Worm (Caenorhabditis elegans): Measurements from ENCODE around the gene nspc-18.

Gene nspc-18

DNA sequence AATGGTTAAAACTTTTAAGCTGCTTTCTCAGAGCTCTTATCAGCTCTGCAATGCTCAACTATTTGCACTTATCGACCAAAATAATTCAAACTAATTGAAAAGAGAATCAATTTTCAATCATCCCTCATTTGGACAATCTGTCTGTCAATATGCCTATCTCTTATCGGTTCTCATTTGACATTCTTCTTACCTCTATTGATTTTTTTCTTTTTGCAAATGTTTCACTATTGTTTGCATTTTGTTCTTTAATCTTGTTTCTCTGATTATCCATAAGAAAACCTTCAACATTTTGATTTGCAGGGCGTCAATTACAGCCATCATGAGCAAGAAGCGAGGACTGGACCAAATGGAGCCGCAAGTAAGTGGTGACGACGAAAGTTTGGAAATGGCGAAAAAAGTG, 10.9 kb downstream of the nspc-18 start, which contains the start of gene D1025.10:
D1025.10 (plus strand) TSS at position 301 of the 400 bp plus-strand sequence.
- no peak for TF ChIP-seq unc-62 (GFP tag; optimal IDR thresholded peaks at IDR 0.05)

ce11 chrX:14515028-14515427, 12.4 kb downstream of the nspc-18 start, which contains the start of gene gcsh-1:
Gene gcsh-1, minus strand, starts transcription at chrX:14515073.
- TF ChIP-seq unc-62 (GFP tag; optimal IDR thresholded peaks at IDR 0.05), result no peak

ce11 chrX:14513462-14513861, 14.0 kb downstream of the nspc-18 start:
- no peak for TF ChIP-seq unc-62 (GFP tag; optimal IDR thresholded peaks at IDR 0.05)

ce11 chrX:14512817-14513216, 14.6 kb downstream of the nspc-18 start, which contains the start of gene fbxa-141:
Gene fbxa-141, minus strand, starts transcription at chrX:14512917.
- no peak for TF ChIP-seq unc-62 (GFP tag; optimal IDR thresholded peaks at IDR 0.05)

DNA sequence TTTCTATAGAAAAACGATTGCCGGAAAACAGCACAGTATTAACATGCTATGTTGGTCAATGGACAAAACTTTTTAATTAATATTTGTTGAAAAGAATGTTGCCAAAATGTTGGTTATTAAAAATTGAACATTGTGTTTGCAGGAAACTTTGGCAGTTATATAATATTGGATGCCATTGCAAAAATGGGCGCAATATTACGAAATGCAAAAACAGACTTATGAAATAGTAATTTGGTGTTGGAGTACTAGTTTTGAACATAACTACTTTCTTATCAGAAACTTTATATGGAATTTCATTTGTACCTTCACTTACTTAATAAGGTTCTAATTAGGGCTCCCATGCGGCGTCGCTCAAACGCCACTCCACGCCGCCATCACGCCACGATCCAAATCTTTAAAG, 17.1 kb downstream of the nspc-18 start:
- no peak for TF ChIP-seq unc-62 (GFP tag; optimal IDR thresholded peaks at IDR 0.05)

- no peak for TF ChIP-seq unc-62 (GFP tag; optimal IDR thresholded peaks at IDR 0.05)
Observed at ce11 chrX:14508823-14509259, 18.6 kb downstream of the nspc-18 start.

- TF ChIP-seq unc-62 (GFP tag; optimal IDR thresholded peaks at IDR 0.05), result no peak
Observed at ce11 chrX:14507992-14508391, 19.5 kb downstream of the nspc-18 start.

DNA sequence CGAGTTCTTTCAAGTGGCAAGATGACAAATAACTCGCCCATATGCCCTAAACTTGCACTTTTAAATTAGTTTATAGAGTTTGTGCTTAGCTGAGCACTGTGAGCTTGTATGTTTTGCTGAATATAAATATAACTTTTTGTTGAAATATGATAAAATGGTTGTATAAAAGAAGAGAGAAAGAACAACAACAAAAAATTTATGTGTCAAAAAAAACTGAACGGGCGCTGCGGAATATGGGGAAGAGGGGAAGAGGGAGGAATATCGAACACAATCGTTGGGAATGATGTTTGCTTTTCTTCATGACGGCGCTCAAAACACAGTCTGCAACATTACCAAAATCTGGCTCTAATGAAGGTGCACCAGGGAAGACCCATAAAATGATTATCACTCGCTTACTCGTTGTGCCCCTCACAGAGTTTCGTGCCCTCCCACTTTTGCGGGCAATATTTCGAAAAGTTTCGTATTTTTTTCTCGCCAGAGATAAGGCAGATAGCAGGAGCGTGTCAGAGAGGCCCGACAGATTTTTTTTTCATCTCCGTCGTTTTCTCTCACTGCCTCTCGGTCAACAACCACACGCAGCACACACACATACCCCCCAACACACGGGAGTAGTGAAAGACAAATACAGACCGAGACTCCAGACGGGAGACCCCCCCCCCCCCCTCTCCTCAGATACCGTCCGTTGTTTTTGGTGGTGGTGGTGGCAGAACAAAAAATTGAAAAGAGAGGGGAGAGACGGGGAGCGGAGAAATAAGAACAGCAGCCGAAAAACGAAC, 21.7 kb downstream of the nspc-18 start:
- no peak for TF ChIP-seq unc-62 (GFP tag; optimal IDR thresholded peaks at IDR 0.05)

DNA sequence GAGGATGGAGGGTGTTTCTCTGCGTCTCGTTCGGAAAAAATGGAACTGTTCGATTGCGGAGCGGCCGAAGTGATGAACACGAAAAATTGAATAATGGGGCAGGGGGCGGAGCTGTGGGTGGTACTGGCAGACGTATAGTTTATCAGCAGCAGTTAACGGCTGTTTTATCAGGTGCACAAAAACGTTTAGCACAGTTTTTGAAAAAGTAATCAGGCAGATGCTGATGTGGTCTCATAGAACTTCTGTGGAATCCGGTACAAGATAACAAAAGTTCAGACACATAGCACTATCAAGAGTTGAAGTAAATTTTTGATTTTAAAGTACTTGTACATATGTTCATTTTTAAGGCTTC, 22.9 kb downstream of the nspc-18 start:
- TF ChIP-seq unc-62 (GFP tag; optimal IDR thresholded peaks at IDR 0.05), result no peak

DNA sequence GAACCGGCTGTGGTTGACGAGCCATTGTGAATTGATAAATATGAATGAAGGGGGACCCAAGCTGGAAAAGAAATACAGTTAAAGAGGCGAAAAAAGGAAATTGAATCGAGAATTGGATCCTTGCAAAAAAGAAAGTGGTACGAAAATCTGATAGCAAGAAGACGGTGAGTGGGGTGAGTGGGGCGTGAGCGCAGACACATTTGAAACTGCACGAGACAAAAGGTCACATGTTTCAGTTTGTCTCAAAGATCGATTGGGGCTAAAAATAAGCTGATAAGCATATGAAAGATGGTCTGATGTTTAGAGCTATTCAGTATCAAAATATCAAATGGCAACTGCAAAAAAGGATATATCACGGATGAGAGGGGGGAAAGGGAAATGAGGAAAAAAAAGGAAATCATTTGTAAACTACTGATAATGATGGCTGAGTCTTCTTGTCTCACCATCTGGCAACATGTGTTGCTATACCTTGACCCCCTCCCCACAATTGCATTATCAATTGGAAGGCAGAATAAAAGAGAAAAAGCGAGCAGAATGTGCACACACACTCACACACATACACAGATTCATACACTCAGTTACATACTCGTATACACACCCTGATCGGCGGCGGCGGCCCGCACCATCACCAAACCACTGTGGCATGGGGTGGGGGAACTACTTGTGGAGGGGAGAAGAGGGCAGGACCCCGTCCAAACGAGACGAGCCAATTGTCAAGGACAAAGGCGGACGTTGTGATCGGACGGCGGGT, 23.5 kb downstream of the nspc-18 start, which contains the start of gene M163.1:
M163.1 (minus strand) TSS at position 25 of the 751 bp plus-strand sequence.
- no peak for TF ChIP-seq unc-62 (GFP tag; optimal IDR thresholded peaks at IDR 0.05)

DNA sequence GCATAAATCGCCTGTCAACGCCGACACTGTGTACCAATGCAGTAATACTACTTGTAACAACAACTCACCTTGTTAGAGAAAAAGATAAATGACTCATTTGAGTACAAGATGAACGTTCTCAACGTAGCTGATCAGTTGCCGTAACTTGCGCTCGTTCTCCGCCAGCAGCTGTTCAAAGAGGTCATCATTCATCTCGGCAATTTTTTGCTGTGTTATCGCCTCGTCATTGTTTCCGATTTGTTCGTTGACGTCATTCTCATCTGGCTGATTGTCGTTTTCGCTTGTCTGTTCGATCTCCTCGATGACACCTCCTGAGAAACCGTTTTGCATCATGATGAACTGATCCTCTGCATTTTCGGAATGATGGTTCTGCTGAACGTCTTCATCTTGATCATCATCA, 24.2 kb downstream of the nspc-18 start:
- no peak for TF ChIP-seq unc-62 (GFP tag; optimal IDR thresholded peaks at IDR 0.05)

- TF ChIP-seq unc-62 (GFP tag; optimal IDR thresholded peaks at IDR 0.05), result no peak
Observed at ce11 chrX:14502116-14502587, 25.3 kb downstream of the nspc-18 start.

- no peak for TF ChIP-seq unc-62 (GFP tag; optimal IDR thresholded peaks at IDR 0.05)
Observed at ce11 chrX:14500422-14501058, 26.9 kb downstream of the nspc-18 start.

DNA sequence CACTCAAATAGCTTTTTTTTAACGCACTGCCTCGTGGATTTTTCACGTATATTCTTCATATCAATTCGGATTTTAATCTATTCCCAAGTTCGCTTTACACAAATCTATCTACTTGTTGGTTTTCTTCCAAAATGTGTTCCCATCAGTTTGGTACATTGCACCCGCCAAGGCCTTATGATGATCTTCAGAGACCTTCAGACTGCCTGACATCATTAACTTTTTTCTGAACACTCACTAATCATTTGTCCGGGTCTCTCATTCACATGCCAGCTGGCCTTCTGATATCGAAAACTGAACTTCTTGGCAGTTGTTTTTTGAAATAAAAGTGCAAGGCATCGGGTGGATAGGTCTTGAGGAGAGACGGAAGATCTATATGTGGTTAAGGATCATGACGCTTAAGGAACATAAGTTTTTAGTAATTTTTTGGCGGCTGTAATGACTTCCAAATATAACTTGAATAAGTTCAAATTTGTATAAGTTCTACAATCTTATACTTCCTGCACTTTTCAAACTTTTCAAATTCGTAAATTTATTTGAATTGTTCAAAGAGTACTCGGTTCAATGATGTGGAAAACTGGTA, 27.5 kb downstream of the nspc-18 start:
- no peak for TF ChIP-seq unc-62 (GFP tag; optimal IDR thresholded peaks at IDR 0.05)

ce11 chrX:14496545-14496944, 30.9 kb downstream of the nspc-18 start:
- TF ChIP-seq unc-62 (GFP tag; optimal IDR thresholded peaks at IDR 0.05), result no peak

DNA sequence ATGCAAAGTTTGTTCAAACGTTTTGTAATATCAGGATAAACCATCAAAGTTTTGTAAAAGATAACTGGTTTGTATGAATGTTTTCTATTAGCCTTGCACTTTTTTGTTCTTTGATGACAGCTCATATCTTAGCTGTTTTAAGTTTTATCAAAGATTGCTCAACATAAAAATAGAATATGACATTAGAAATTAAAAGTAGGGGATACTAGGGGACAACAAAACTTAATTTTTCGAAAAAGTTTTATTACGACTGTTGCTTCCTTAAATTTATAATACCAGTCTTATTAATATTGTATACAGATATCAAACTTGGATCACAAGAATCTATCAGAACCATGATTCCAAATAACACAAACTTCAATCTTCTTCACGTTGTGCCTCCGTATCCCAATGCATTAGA, 31.7 kb downstream of the nspc-18 start, which contains the start of gene ztf-14:
ztf-14 (plus strand) TSS at position 301 of the 400 bp plus-strand sequence.
- no peak for TF ChIP-seq unc-62 (GFP tag; optimal IDR thresholded peaks at IDR 0.05)

Measured in whole organism, dauer.